Fruit fly (Drosophila melanogaster) whole organism, embryonic: ENCODE measurements around the gene Ufd1.

ENCODE experiments used
- Aef1 ChIP-seq: fragments of 200-800 bp; sonication (Bioruptor generic); IDR thresholded peaks from 3 replicates; pipeline ENCODE4 v1.3.6; 2022; ENCODE audit warnings: missing biosample characterization, missing genetic modification characterization
- CG10267 ChIP-seq: fragments of 200-800 bp; sonication (Bioruptor generic); optimal IDR thresholded peaks from 2 replicates; lab custom pipeline; 2018; ENCODE audit warnings: missing biosample characterization, mild to moderate bottlenecking, missing genetic modification characterization, moderate library complexity
- CG12942 ChIP-seq: fragments of 200-800 bp; sonication (Bioruptor generic); optimal IDR thresholded peaks from 3 replicates; lab custom pipeline; 2016; ENCODE audit warnings: missing biosample characterization, missing genetic modification characterization
- CG14667 ChIP-seq: fragments of 200-800 bp; sonication (Bioruptor generic); IDR thresholded peaks from 2 replicates; pipeline ENCODE4 v1.3.6; 2022; ENCODE audit warnings: missing biosample characterization, missing genetic modification characterization
- CG15601 ChIP-seq: fragments of 200-800 bp; sonication (Bioruptor generic); optimal IDR thresholded peaks from 3 replicates; lab custom pipeline; 2019; ENCODE audit warnings: missing biosample characterization, mild to moderate bottlenecking, missing genetic modification characterization, moderate library complexity
- CG2199 ChIP-seq: fragments of 200-800 bp; sonication (Bioruptor generic); IDR thresholded peaks from 3 replicates; pipeline ENCODE4 v1.3.6; 2022; ENCODE audit warnings: missing biosample characterization, missing genetic modification characterization
- CG2202 ChIP-seq: fragments of 200-800 bp; sonication (Bioruptor generic); optimal IDR thresholded peaks from 2 replicates; lab custom pipeline; 2018; ENCODE audit warnings: missing biosample characterization, mild to moderate bottlenecking, missing genetic modification characterization
- CG2875 ChIP-seq: fragments of 200-800 bp; sonication (Bioruptor generic); optimal IDR thresholded peaks from 2 replicates; lab custom pipeline; 2017; ENCODE audit warnings: missing biosample characterization, mild to moderate bottlenecking, missing genetic modification characterization, missing genetic modification reagents
- CG31441 ChIP-seq: fragments of 200-800 bp; sonication (Bioruptor generic); IDR thresholded peaks from 2 replicates; pipeline ENCODE4 v1.3.6; 2022; ENCODE audit warnings: missing biosample characterization, missing genetic modification characterization
- CG5953 ChIP-seq: fragments of 200-800 bp; sonication (Bioruptor generic); IDR thresholded peaks from 2 replicates; pipeline ENCODE4 v1.3.6; 2022; ENCODE audit warnings: missing biosample characterization, missing genetic modification characterization
- CG6272 ChIP-seq: fragments of 200-800 bp; sonication (Bioruptor generic); IDR thresholded peaks from 2 replicates; pipeline ENCODE4 v1.3.6; 2022; ENCODE audit warnings: missing biosample characterization, missing genetic modification characterization
- CG6854 ChIP-seq: fragments of 200-800 bp; sonication (Bioruptor generic); optimal IDR thresholded peaks from 3 replicates; lab custom pipeline; 2017; ENCODE audit warnings: missing biosample characterization, mild to moderate bottlenecking, missing genetic modification characterization
- CG8388 ChIP-seq: fragments of 200-800 bp; sonication (Bioruptor generic); optimal IDR thresholded peaks from 2 replicates; lab custom pipeline; 2019; ENCODE audit warnings: missing biosample characterization, mild to moderate bottlenecking, missing genetic modification characterization, moderate library complexity
- CG9932 ChIP-seq: fragments of 200-800 bp; sonication (Bioruptor generic); IDR thresholded peaks from 2 replicates; pipeline ENCODE4 v1.3.6; 2022; ENCODE audit warnings: missing biosample characterization, missing genetic modification characterization
- CHES-1-like ChIP-seq: fragments of 200-800 bp; sonication (Bioruptor generic); optimal IDR thresholded peaks from 2 replicates; lab custom pipeline; 2016; ENCODE audit warnings: missing biosample characterization, missing genetic modification characterization
- Camta ChIP-seq: fragments of 200-800 bp; sonication (Bioruptor generic); optimal IDR thresholded peaks from 2 replicates; lab custom pipeline; 2016; ENCODE audit warnings: missing biosample characterization, missing genetic modification characterization
- Chrac-16 ChIP-seq: fragments of 200-800 bp; sonication (Bioruptor generic); optimal IDR thresholded peaks from 3 replicates; lab custom pipeline; 2016; ENCODE audit warnings: missing biosample characterization, missing genetic modification characterization
- Dad ChIP-seq: fragments of 200-800 bp; sonication (Bioruptor generic); optimal IDR thresholded peaks from 3 replicates; lab custom pipeline; 2016; ENCODE audit warnings: missing biosample characterization, missing genetic modification characterization
- Dp ChIP-seq: fragments of 200-800 bp; sonication (Bioruptor generic); optimal IDR thresholded peaks from 2 replicates; lab custom pipeline; 2018; ENCODE audit warnings: missing biosample characterization, mild to moderate bottlenecking, missing genetic modification characterization, moderate library complexity
- E2f1 ChIP-seq: fragments of 200-800 bp; sonication (Bioruptor generic); IDR thresholded peaks from 2 replicates; pipeline ENCODE4 v1.3.6; 2022; ENCODE audit warnings: missing biosample characterization, missing genetic modification characterization
- ERR ChIP-seq: fragments of 200-800 bp; sonication (Bioruptor generic); optimal IDR thresholded peaks from 2 replicates; lab custom pipeline; 2016; ENCODE audit warnings: missing biosample characterization, missing genetic modification characterization
- Fer2 ChIP-seq: fragments of 200-800 bp; sonication (Bioruptor generic); optimal IDR thresholded peaks from 2 replicates; lab custom pipeline; 2018; ENCODE audit warnings: missing biosample characterization, mild to moderate bottlenecking, missing genetic modification characterization, moderate library complexity
- HLH54F ChIP-seq: fragments of 200-800 bp; sonication (Bioruptor generic); optimal IDR thresholded peaks from 3 replicates; lab custom pipeline; 2016; ENCODE audit warnings: missing biosample characterization, missing genetic modification characterization
- Mad ChIP-seq: fragments of 200-800 bp; sonication (Bioruptor generic); optimal IDR thresholded peaks from 2 replicates; lab custom pipeline; 2016; ENCODE audit warnings: missing biosample characterization, missing genetic modification characterization
- Oaz ChIP-seq: fragments of 200-800 bp; sonication (Bioruptor generic); IDR thresholded peaks from 2 replicates; pipeline ENCODE4 v1.3.6; 2022; ENCODE audit warnings: missing biosample characterization, missing genetic modification characterization
- Optix ChIP-seq: fragments of 200-800 bp; sonication (Bioruptor generic); IDR thresholded peaks from 3 replicates; pipeline ENCODE4 v1.3.6; 2022; ENCODE audit warnings: missing biosample characterization, missing genetic modification characterization
- Rx ChIP-seq: fragments of 200-800 bp; sonication (Bioruptor generic); IDR thresholded peaks from 2 replicates; pipeline ENCODE4 v1.3.6; 2022; ENCODE audit warnings: missing biosample characterization, missing genetic modification characterization
- Scr ChIP-seq: fragments of 200-800 bp; sonication (Bioruptor generic); IDR thresholded peaks from 2 replicates; pipeline ENCODE4 v1.3.6; 2022; ENCODE audit warnings: missing biosample characterization, missing genetic modification characterization; ENCODE audit not compliant: partially characterized antibody
- Sin3A ChIP-seq: fragments of >200 bp; optimal IDR thresholded peaks from 2 replicates; lab custom pipeline; 2018
- Usf ChIP-seq: fragments of 200-800 bp; sonication (Bioruptor generic); optimal IDR thresholded peaks from 2 replicates; lab custom pipeline; 2017; ENCODE audit warnings: missing genotype, missing biosample characterization, missing genetic modification characterization
- ab ChIP-seq: fragments of 200-800 bp; sonication (Bioruptor generic); optimal IDR thresholded peaks from 2 replicates; lab custom pipeline; 2016; ENCODE audit warnings: missing biosample characterization, missing genetic modification characterization
- aop ChIP-seq: fragments of 200-800 bp; sonication (Bioruptor generic); IDR thresholded peaks from 2 replicates; pipeline ENCODE4 v1.3.6; 2022; ENCODE audit warnings: missing biosample characterization, missing genetic modification characterization
- ap ChIP-seq: fragments of 200-800 bp; sonication (Bioruptor generic); IDR thresholded peaks from 2 replicates; pipeline ENCODE4 v1.3.6; 2022; ENCODE audit warnings: missing biosample characterization, missing genetic modification characterization
- bowl ChIP-seq: fragments of 200-800 bp; sonication (Bioruptor generic); IDR thresholded peaks from 2 replicates; pipeline ENCODE4 v1.3.6; 2022; ENCODE audit warnings: missing biosample characterization, missing genetic modification characterization
- cad ChIP-seq: fragments of >200 bp; optimal IDR thresholded peaks from 2 replicates; lab custom pipeline; 2017; ENCODE audit warnings: missing biosample characterization, missing genetic modification characterization
- caup ChIP-seq: fragments of 200-800 bp; sonication (Bioruptor generic); optimal IDR thresholded peaks from 3 replicates; lab custom pipeline; 2017; ENCODE audit warnings: missing biosample characterization, mild to moderate bottlenecking, missing genetic modification characterization, moderate library complexity; ENCODE audit not compliant: severe bottlenecking
- en ChIP-seq: fragments of 200-800 bp; sonication (Bioruptor generic); optimal IDR thresholded peaks from 2 replicates; lab custom pipeline; 2016; ENCODE audit warnings: missing biosample characterization, missing genetic modification characterization
- fd102C ChIP-seq: fragments of 200-800 bp; sonication (Bioruptor generic); optimal IDR thresholded peaks from 2 replicates; lab custom pipeline; 2018; ENCODE audit warnings: missing biosample characterization, mild to moderate bottlenecking, missing genetic modification characterization, moderate library complexity
- gem ChIP-seq: fragments of 200-800 bp; sonication (Bioruptor generic); optimal IDR thresholded peaks from 2 replicates; lab custom pipeline; 2019; ENCODE audit warnings: missing biosample characterization, mild to moderate bottlenecking, missing genetic modification characterization, moderate library complexity
- insv ChIP-seq, 2 experiments: fragments of 200-800 bp; sonication (Bioruptor generic); optimal IDR thresholded peaks; 3 replicates each; lab custom pipeline; 2016 to 2018; ENCODE audit warnings: missing biosample characterization in 2 of 2, missing genetic modification characterization in 2 of 2
- kah ChIP-seq: fragments of 200-800 bp; sonication (Bioruptor generic); optimal IDR thresholded peaks from 2 replicates; lab custom pipeline; 2018; ENCODE audit warnings: missing biosample characterization, mild to moderate bottlenecking, missing genetic modification characterization
- knrl ChIP-seq: fragments of 200-800 bp; sonication (Bioruptor generic); IDR thresholded peaks from 3 replicates; pipeline ENCODE4 v1.3.6; 2022; ENCODE audit warnings: missing biosample characterization, missing genetic modification characterization; ENCODE audit not compliant: partially characterized antibody
- nerfin-1 ChIP-seq: fragments of 200-800 bp; sonication (Bioruptor generic); optimal IDR thresholded peaks from 3 replicates; lab custom pipeline; 2019; ENCODE audit warnings: missing biosample characterization, mild to moderate bottlenecking, missing genetic modification characterization, moderate library complexity
- repo ChIP-seq: fragments of 200-800 bp; sonication (Bioruptor generic); optimal IDR thresholded peaks from 2 replicates; lab custom pipeline; 2016; ENCODE audit warnings: missing biosample characterization, missing genetic modification characterization
- sd ChIP-seq: fragments of 200-800 bp; sonication (Bioruptor generic); optimal IDR thresholded peaks from 3 replicates; lab custom pipeline; 2018; ENCODE audit warnings: missing biosample characterization, mild to moderate bottlenecking, missing genetic modification characterization, moderate library complexity
- sens-2 ChIP-seq: fragments of 200-800 bp; sonication (Bioruptor generic); IDR thresholded peaks from 2 replicates; pipeline ENCODE4 v1.3.6; 2022; ENCODE audit warnings: missing biosample characterization, missing genetic modification characterization
- slbo ChIP-seq: fragments of 200-800 bp; sonication (Bioruptor generic); IDR thresholded peaks from 2 replicates; pipeline ENCODE4 v1.3.6; 2022; ENCODE audit warnings: missing biosample characterization, missing genetic modification characterization
- ssp ChIP-seq: fragments of 200-800 bp; sonication (Bioruptor generic); IDR thresholded peaks from 2 replicates; pipeline ENCODE4 v1.3.6; 2022; ENCODE audit warnings: missing biosample characterization, missing genetic modification characterization
- tll ChIP-seq, 2 experiments: fragments of 200-800 bp in 1 of 2; fragments of >200 bp in 1 of 2; sonication (Bioruptor generic) in 1 of 2; optimal IDR thresholded peaks; 2 replicates each; lab custom pipeline; 2017 to 2019; ENCODE audit warnings: missing biosample characterization in 2 of 2, missing genetic modification characterization in 2 of 2, mild to moderate bottlenecking in 1 of 2, moderate library complexity in 1 of 2
- unc-4 ChIP-seq: fragments of 200-800 bp; sonication (Bioruptor generic); IDR thresholded peaks from 2 replicates; pipeline ENCODE4 v1.3.6; 2022; ENCODE audit warnings: missing biosample characterization, missing genetic modification characterization; ENCODE audit not compliant: partially characterized antibody

Gene Ufd1

dm6 chr3L:11089805-11090440, 33.1 kb downstream of the Ufd1 start (continued):
- TF ChIP-seq gem (tag; lab: Kevin White, UChicago) (peak; percentile 96), ssp (GFP tag; lab: Robert Waterston, UW) (peak; percentile 68), sd (tag; lab: Kevin White, UChicago) (peak; percentile 73), CG6854 (GFP tag; lab: Kevin White, UChicago) (peak; percentile 76), cad (GFP tag; lab: Kevin White, UChicago) (no peak), en (GFP tag; lab: Kevin White, UChicago) (peak; percentile 34), Aef1 (peak; percentile 59), Scr (GFP tag; lab: Robert Waterston, UW) (no peak), Mad (GFP tag; lab: Kevin White, UChicago) (peak; percentile 77), Rx (GFP tag; lab: Robert Waterston, UW) (peak; percentile 32), CG2875 (peak; percentile 90), E2f1 (peak; percentile 84), Sin3A (lab: Kevin White, UChicago) (no peak), Optix (GFP tag; lab: Robert Waterston, UW) (peak; percentile 75), CG15601 (tag; lab: Kevin White, UChicago) (peak; percentile 88), kah (GFP tag; lab: Kevin White, UChicago) (peak; percentile 82), CG2199 (GFP tag; lab: Robert Waterston, UW) (peak; percentile 61; the same call in 2 of the 3 replicates), HLH54F (GFP tag; lab: Kevin White, UChicago) (peak; percentile 57), CG2202 (tag; lab: Kevin White, UChicago) (peak; percentile 86), Oaz (GFP tag; lab: Robert Waterston, UW) (peak; percentile 43; the same call in 1 of the 2 replicates), Dad (GFP tag; lab: Kevin White, UChicago) (peak; percentile 63), Camta (peak; percentile 89), unc-4 (GFP tag; lab: Robert Waterston, UW) (no peak), insv (GFP tag; optimal IDR thresholded peaks at IDR 0.05; lab: Kevin White, UChicago) (peak in 1 of 2 experiments; percentile 62), CG5953 (peak; percentile 89), Dp (GFP tag; lab: Kevin White, UChicago) (no peak), fd102C (GFP tag; lab: Kevin White, UChicago) (peak; percentile 93), sens-2 (GFP tag; lab: Robert Waterston, UW) (peak; percentile 63), CG6272 (peak; percentile 51), aop (GFP tag; lab: Robert Waterston, UW) (peak; percentile 22; the same call in 1 of the 2 replicates), nerfin-1 (tag; lab: Kevin White, UChicago) (peak; percentile 59), ERR (GFP tag; lab: Kevin White, UChicago) (no peak), Fer2 (tag; lab: Kevin White, UChicago) (no peak), tll (GFP tag; optimal IDR thresholded peaks at IDR 0.05; lab: Kevin White, UChicago) (peak in 1 of 2 experiments; percentile 74), CG14667 (peak; percentile 67; the same call in 1 of the 2 replicates), Usf (GFP tag; lab: Kevin White, UChicago) (peak; percentile 56), CHES-1-like (GFP tag; lab: Kevin White, UChicago) (peak; percentile 75), Chrac-16 (peak; percentile 91), knrl (GFP tag; lab: Robert Waterston, UW) (peak; percentile 44; the same call in 1 of the 3 replicates), ab (GFP tag; lab: Kevin White, UChicago) (peak; percentile 51), CG12942 (GFP tag; lab: Kevin White, UChicago) (peak; percentile 47), ap (peak; percentile 36), CG9932 (GFP tag; lab: Robert Waterston, UW) (peak; percentile 41; the same call in 1 of the 2 replicates), CG8388 (GFP tag; lab: Kevin White, UChicago) (peak; percentile 90), CG10267 (tag; lab: Kevin White, UChicago) (peak; percentile 88), slbo (GFP tag; lab: Robert Waterston, UW) (peak; percentile 44; the same call in 1 of the 2 replicates), CG31441 (GFP tag; lab: Robert Waterston, UW) (peak; percentile 97), caup (GFP tag; lab: Kevin White, UChicago) (peak; percentile 80), bowl (GFP tag; lab: Robert Waterston, UW) (no peak), repo (GFP tag; lab: Kevin White, UChicago) (peak; percentile 78)
